Worm (Caenorhabditis elegans) whole organism, L4/young adult: ENCODE data around the gene T12A2.21.

ENCODE experiments used
- W03F9.2 ChIP-seq: fragments of 150-350 bp; optimal IDR thresholded peaks from 2 replicates; lab custom pipeline; 2014; ENCODE audit warnings: missing biosample characterization, missing genetic modification characterization
- dao-5 ChIP-seq: sonication (generic microtip); optimal IDR thresholded peaks from 2 replicates; lab custom pipeline; 2016; ENCODE audit warnings: missing genotype, missing genetic modification characterization, moderate library complexity, missing compliant biosample characterization

- TF ChIP-seq W03F9.2 (tag; lab: Kevin White, UChicago) (no peak), dao-5 (no peak)
These were observed 22.6 kb downstream of the T12A2.21 start, which contains the start of gene C23G10.10 for ce11 chrIII:6213915-6214314.
